Fruit fly (Drosophila melanogaster): ENCODE data around the gene mRpL11.

The mRpL11 gene

dm6 chr3R:14470630-14471029 is 41.0 kb upstream of the mRpL11 start (continued):
- TF ChIP-seq sna (GFP tag; IDR thresholded peaks at IDR 0.05; ENCODE audit: partially characterized antibody) (no peak), Dll (GFP tag; IDR thresholded peaks at IDR 0.05; ENCODE audit: partially characterized antibody) (no peak), CG13894 (tag; optimal IDR thresholded peaks at IDR 0.05) (no peak), scrt (GFP tag; optimal IDR thresholded peaks at IDR 0.05) (no peak), Lhr (GFP tag; optimal IDR thresholded peaks at IDR 0.05) (peak; percentile 1), vfl (GFP tag; optimal IDR thresholded peaks at IDR 0.05) (no peak), CG32772 (GFP tag; IDR thresholded peaks at IDR 0.05) (no peak), Bteb2 (GFP tag; optimal IDR thresholded peaks at IDR 0.05) (no peak), sens (GFP tag) (peak; percentile 93), CG7839 (tag; optimal IDR thresholded peaks at IDR 0.05) (peak; percentile 37), kay (GFP tag; optimal IDR thresholded peaks at IDR 0.05) (no peak), bsh (GFP tag; optimal IDR thresholded peaks at IDR 0.05) (peak; percentile 52 to 82), CG9932 (GFP tag; IDR thresholded peaks at IDR 0.05) (no peak), Lpt (GFP tag; optimal IDR thresholded peaks at IDR 0.05) (no peak), prd (optimal IDR thresholded peaks at IDR 0.05) (no peak), prd (GFP tag; IDR thresholded peaks at IDR 0.05) (peak; percentile 57; the same call in 2 of the 3 replicates), unc-4 (GFP tag; IDR thresholded peaks at IDR 0.05; ENCODE audit: partially characterized antibody) (no peak), Ets97D (GFP tag; optimal IDR thresholded peaks at IDR 0.05) (no peak), Optix (GFP tag; IDR thresholded peaks at IDR 0.05) (no peak), CG18764 (GFP tag; optimal IDR thresholded peaks at IDR 0.05) (no peak), ap (GFP tag; IDR thresholded peaks at IDR 0.05) (no peak), Kr (GFP tag; optimal IDR thresholded peaks at IDR 0.05) (no peak), tna (GFP tag; IDR thresholded peaks at IDR 0.05; ENCODE audit: partially characterized antibody) (no peak), C15 (GFP tag; IDR thresholded peaks at IDR 0.05) (no peak), CG10431 (GFP tag; optimal IDR thresholded peaks at IDR 0.05) (no peak), E2f2 (GFP tag; IDR thresholded peaks at IDR 0.05) (no peak), wdn (GFP tag; IDR thresholded peaks at IDR 0.05) (no peak), CG12071 (GFP tag; optimal IDR thresholded peaks at IDR 0.05) (no peak), CG16813 (GFP tag; IDR thresholded peaks at IDR 0.05; ENCODE audit: partially characterized antibody) (no peak), CG12299 (tag; optimal IDR thresholded peaks at IDR 0.05) (no peak), CG10565 (GFP tag; optimal IDR thresholded peaks at IDR 0.05) (no peak), br (optimal IDR thresholded peaks at IDR 0.05) (no peak), Fer3 (tag; optimal IDR thresholded peaks at IDR 0.05) (no peak), ERR (GFP tag; optimal IDR thresholded peaks at IDR 0.05) (no peak), CG6654 (GFP tag; optimal IDR thresholded peaks at IDR 0.05) (no peak), CG33213 (GFP tag; optimal IDR thresholded peaks at IDR 0.05) (no peak), CG7987 (GFP tag; optimal IDR thresholded peaks at IDR 0.05) (no peak), Hmx (GFP tag; optimal IDR thresholded peaks at IDR 0.05) (no peak), CG2875 (GFP tag; optimal IDR thresholded peaks at IDR 0.05) (peak; percentile 8), CG9437 (GFP tag; optimal IDR thresholded peaks at IDR 0.05) (no peak), Bgb (GFP tag; IDR thresholded peaks at IDR 0.05; ENCODE audit: partially characterized antibody) (no peak), CG17328 (GFP tag; IDR thresholded peaks at IDR 0.05) (peak; percentile 68), nmo (GFP tag; optimal IDR thresholded peaks at IDR 0.05) (peak; percentile 62), ind (GFP tag; optimal IDR thresholded peaks at IDR 0.05) (no peak), CG15601 (tag; optimal IDR thresholded peaks at IDR 0.05) (peak; percentile 48), CG17385 (GFP tag; optimal IDR thresholded peaks at IDR 0.05) (peak; percentile 23), D (optimal IDR thresholded peaks at IDR 0.05) (no peak), D (GFP tag; optimal IDR thresholded peaks at IDR 0.05) (no peak), CG13424 (tag; optimal IDR thresholded peaks at IDR 0.05) (peak; percentile 43), CG32767 (GFP tag; IDR thresholded peaks at IDR 0.05) (no peak), slp2 (GFP tag; optimal IDR thresholded peaks at IDR 0.05) (peak; percentile 1), wor (GFP tag; IDR thresholded peaks at IDR 0.05) (no peak)

All from whole organism, embryonic.